Fruit fly (Drosophila melanogaster): ENCODE data around the gene CG2113.

The CG2113 gene

dm6 chr3L:3035769-3036583, 41.0 kb downstream of the CG2113 start (continued):
- TF ChIP-seq shn (GFP tag; optimal IDR thresholded peaks at IDR 0.05) (peak; percentile 55), CG8281 (tag; optimal IDR thresholded peaks at IDR 0.05) (peak; percentile 59), BEAF-32 (GFP tag; optimal IDR thresholded peaks at IDR 0.05) (no peak), Abd-B (GFP tag; optimal IDR thresholded peaks at IDR 0.05) (peak; percentile 61), Lpt (GFP tag; optimal IDR thresholded peaks at IDR 0.05) (no peak), CG16863 (GFP tag; optimal IDR thresholded peaks at IDR 0.05) (peak; percentile 62), Ada2b (GFP tag; IDR thresholded peaks at IDR 0.05) (peak; percentile 78), CG11247 (GFP tag; IDR thresholded peaks at IDR 0.05) (peak; percentile 56; the same call in 1 of the 2 replicates), sna (GFP tag; IDR thresholded peaks at IDR 0.05; ENCODE audit: partially characterized antibody) (no peak), ind (GFP tag; optimal IDR thresholded peaks at IDR 0.05) (peak; percentile 75), sug (tag; optimal IDR thresholded peaks at IDR 0.05) (peak; percentile 85), lov (optimal IDR thresholded peaks at IDR 0.05) (no peak), lov (GFP tag; IDR thresholded peaks at IDR 0.05) (peak; percentile 67; the same call in 1 of the 3 replicates), gcm2 (GFP tag; optimal IDR thresholded peaks at IDR 0.05) (no peak), Camta (GFP tag; optimal IDR thresholded peaks at IDR 0.05) (peak; percentile 77), aop (GFP tag; IDR thresholded peaks at IDR 0.05) (peak; percentile 56; the same call in 1 of the 2 replicates), E2f1 (GFP tag; IDR thresholded peaks at IDR 0.05) (peak; percentile 55; the same call in 1 of the 2 replicates), Dek (tag; optimal IDR thresholded peaks at IDR 0.05) (peak; percentile 74), z (GFP tag; IDR thresholded peaks at IDR 0.05) (no peak), Usf (GFP tag; optimal IDR thresholded peaks at IDR 0.05) (peak; percentile 67), CG13624 (GFP tag; optimal IDR thresholded peaks at IDR 0.05) (peak; percentile 80), CG14860 (GFP tag; IDR thresholded peaks at IDR 0.05; ENCODE audit: partially characterized antibody) (no peak), Dip3 (GFP tag; optimal IDR thresholded peaks at IDR 0.05) (peak; percentile 68), Stat92E (GFP tag; optimal IDR thresholded peaks at IDR 0.05) (peak in 1 of 3 experiments; percentile 62), CG4730 (GFP tag; IDR thresholded peaks at IDR 0.05) (peak; percentile 64), bigmax (GFP tag; optimal IDR thresholded peaks at IDR 0.05) (no peak), CG17359 (tag; optimal IDR thresholded peaks at IDR 0.05) (peak; percentile 82), CG10462 (GFP tag; optimal IDR thresholded peaks at IDR 0.05) (peak; percentile 59), CG4360 (GFP tag; IDR thresholded peaks at IDR 0.05) (no peak), al (GFP tag; IDR thresholded peaks at IDR 0.05) (peak; percentile 35; the same call in 1 of the 2 replicates), CG18262 (tag; optimal IDR thresholded peaks at IDR 0.05) (peak; percentile 90), ab (GFP tag; optimal IDR thresholded peaks at IDR 0.05) (no peak), Hr39 (optimal IDR thresholded peaks at IDR 0.05) (no peak), CG3163 (GFP tag; optimal IDR thresholded peaks at IDR 0.05) (peak; percentile 42), pros (GFP tag; optimal IDR thresholded peaks at IDR 0.05) (peak; percentile 57), mld (GFP tag; IDR thresholded peaks at IDR 0.05; ENCODE audit: partially characterized antibody) (no peak), Taf1 (GFP tag; IDR thresholded peaks at IDR 0.05) (0 out of 2 replicates have a peak, but pooled peaks have one; percentile 18), Bgb (GFP tag; IDR thresholded peaks at IDR 0.05; ENCODE audit: partially characterized antibody) (no peak), usp (GFP tag; optimal IDR thresholded peaks at IDR 0.05) (no peak), CG4282 (GFP tag; optimal IDR thresholded peaks at IDR 0.05) (peak; percentile 33), chn (GFP tag; optimal IDR thresholded peaks at IDR 0.05) (peak; percentile 54), abd-A (tag; optimal IDR thresholded peaks at IDR 0.05) (no peak), CG2120 (GFP tag; optimal IDR thresholded peaks at IDR 0.05) (peak; percentile 85), CG4404 (GFP tag; IDR thresholded peaks at IDR 0.05) (peak; percentile 70), CG7372 (GFP tag; IDR thresholded peaks at IDR 0.05) (peak; percentile 59), CG12659 (GFP tag; optimal IDR thresholded peaks at IDR 0.05) (peak; percentile 90), Sry-δ (GFP tag; optimal IDR thresholded peaks at IDR 0.05) (peak; percentile 43), nmo (GFP tag; optimal IDR thresholded peaks at IDR 0.05) (peak; percentile 94), mam (GFP tag; optimal IDR thresholded peaks at IDR 0.05) (peak; percentile 59), Elba2 (GFP tag; optimal IDR thresholded peaks at IDR 0.05) (no peak)

Data from whole organism, embryonic.